Fruit fly (Drosophila melanogaster): ENCODE data around the gene CG33710.
A peak's percentile ranks its signal among the peaks of the same experiment; 100 is the strongest.

CG33710 gene

dm6 chr3L:19909234-19910053, 43.1 kb downstream of the CG33710 start (continued):
- TF ChIP-seq CG1233 (GFP tag; optimal IDR thresholded peaks at IDR 0.05) (peak; percentile 26), hkb (optimal IDR thresholded peaks at IDR 0.05) (no peak), hkb (GFP tag; IDR thresholded peaks at IDR 0.05) (no peak), chn (GFP tag; optimal IDR thresholded peaks at IDR 0.05) (no peak), CG6175 (GFP tag; IDR thresholded peaks at IDR 0.05) (no peak), CG34376 (GFP tag; optimal IDR thresholded peaks at IDR 0.05) (peak; percentile 44), Hr39 (optimal IDR thresholded peaks at IDR 0.05) (no peak), MESR4 (GFP tag; optimal IDR thresholded peaks at IDR 0.05) (peak; percentile 60), sc (optimal IDR thresholded peaks at IDR 0.05) (no peak), sc (GFP tag; optimal IDR thresholded peaks at IDR 0.05) (no peak), tna (GFP tag; IDR thresholded peaks at IDR 0.05; ENCODE audit: partially characterized antibody) (no peak), en (GFP tag; optimal IDR thresholded peaks at IDR 0.05) (no peak), CG4424 (GFP tag; optimal IDR thresholded peaks at IDR 0.05) (no peak), CG12155 (GFP tag; optimal IDR thresholded peaks at IDR 0.05) (no peak), grn (GFP tag; optimal IDR thresholded peaks at IDR 0.05) (no peak), Drgx (GFP tag; IDR thresholded peaks at IDR 0.05) (no peak), Bteb2 (GFP tag; optimal IDR thresholded peaks at IDR 0.05) (peak; percentile 27), CG7357 (GFP tag; IDR thresholded peaks at IDR 0.05) (no peak), scrt (GFP tag; optimal IDR thresholded peaks at IDR 0.05) (no peak), crc (GFP tag; optimal IDR thresholded peaks at IDR 0.05) (no peak), kah (GFP tag; optimal IDR thresholded peaks at IDR 0.05) (no peak), YL-1 (GFP tag; optimal IDR thresholded peaks at IDR 0.05) (peak; percentile 77), Gsc (GFP tag; IDR thresholded peaks at IDR 0.05) (no peak), tx (GFP tag; optimal IDR thresholded peaks at IDR 0.05) (no peak), CG8765 (GFP tag; IDR thresholded peaks at IDR 0.05) (no peak), grau (tag; optimal IDR thresholded peaks at IDR 0.05) (peak; percentile 34), dysf (GFP tag; IDR thresholded peaks at IDR 0.05) (no peak), gro (GFP tag; optimal IDR thresholded peaks at IDR 0.05) (no peak), CG12769 (tag; optimal IDR thresholded peaks at IDR 0.05) (no peak), phol (tag; optimal IDR thresholded peaks at IDR 0.05) (peak; percentile 89), CG6791 (GFP tag; IDR thresholded peaks at IDR 0.05; ENCODE audit: partially characterized antibody) (no peak), CG2875 (GFP tag; optimal IDR thresholded peaks at IDR 0.05) (no peak), CG1529 (GFP tag; optimal IDR thresholded peaks at IDR 0.05) (no peak), tgo (GFP tag; IDR thresholded peaks at IDR 0.05) (no peak), fd96Cb (tag; optimal IDR thresholded peaks at IDR 0.05) (no peak), sisA (GFP tag; IDR thresholded peaks at IDR 0.05) (no peak), lab (GFP tag; optimal IDR thresholded peaks at IDR 0.05) (no peak), Dp (GFP tag; optimal IDR thresholded peaks at IDR 0.05) (peak; percentile 16), gsb (GFP tag; IDR thresholded peaks at IDR 0.05) (no peak), CG3995 (GFP tag; optimal IDR thresholded peaks at IDR 0.05) (peak; percentile 40), Nf-YB (GFP tag; optimal IDR thresholded peaks at IDR 0.05) (no peak), CG32772 (GFP tag; IDR thresholded peaks at IDR 0.05) (no peak), insv (GFP tag; optimal IDR thresholded peaks at IDR 0.05) (no peak), lmd (GFP tag; IDR thresholded peaks at IDR 0.05) (no peak), dpn (GFP tag; optimal IDR thresholded peaks at IDR 0.05) (no peak), ash1 (GFP tag; optimal IDR thresholded peaks at IDR 0.05) (no peak), Camta (GFP tag; optimal IDR thresholded peaks at IDR 0.05) (no peak), trh (GFP tag; optimal IDR thresholded peaks at IDR 0.05) (no peak), br (optimal IDR thresholded peaks at IDR 0.05) (no peak), Aef1 (GFP tag; IDR thresholded peaks at IDR 0.05) (no peak), Bdp1 (GFP tag; optimal IDR thresholded peaks at IDR 0.05) (no peak), tup (GFP tag; optimal IDR thresholded peaks at IDR 0.05) (no peak)

Data from whole organism, embryonic.